Fruit fly (Drosophila melanogaster) whole organism: ENCODE measurements around the gene CG1824.

ENCODE experiments used
- Dll ChIP-seq: fragments of >200 bp; optimal IDR thresholded peaks from 2 replicates; lab custom pipeline; 2017
- pan ChIP-seq: fragments of >200 bp; optimal IDR thresholded peaks from 2 replicates; lab custom pipeline; 2017
- psq ChIP-seq: fragments of >200 bp; optimal IDR thresholded peaks from 2 replicates; lab custom pipeline; 2017

DNA sequence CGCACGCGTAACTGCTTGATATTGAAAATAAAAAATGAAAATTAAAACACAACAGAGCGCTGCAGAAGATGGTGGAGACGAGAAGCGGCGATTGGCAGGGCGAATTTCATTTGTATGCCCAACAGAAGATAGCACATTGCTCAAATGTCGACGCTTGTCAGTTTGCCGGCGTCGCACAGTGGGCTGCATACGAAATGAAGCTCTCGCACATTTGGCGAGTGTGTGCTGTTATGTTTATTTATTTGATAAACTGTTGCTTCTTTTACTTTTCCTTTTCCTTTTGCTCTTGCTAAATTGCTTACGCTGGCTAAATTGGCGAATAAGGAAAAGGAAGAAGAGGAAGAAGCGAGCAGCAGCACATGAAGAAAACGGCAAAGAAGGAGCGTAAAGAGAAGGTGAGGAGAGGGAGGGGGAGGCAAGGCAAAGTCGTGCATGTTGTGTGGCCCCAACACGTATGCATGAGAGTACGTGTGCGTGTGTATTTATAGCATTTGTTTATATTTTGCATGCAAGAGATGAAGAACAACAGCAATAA, 20.1 kb downstream of the CG1824 start:
- no peak for TF ChIP-seq pan (lab: Kevin White, UChicago)
- TF ChIP-seq psq: no peak
- no peak for TF ChIP-seq Dll (lab: Kevin White, UChicago)
